Worm (Caenorhabditis elegans) whole organism, L4 larva: ENCODE measurements around the gene C17H11.5.
A peak's percentile ranks its signal among the peaks of the same experiment; 100 is the strongest.

ENCODE experiments used
- D1046.2 ChIP-seq: fragments of 200-800 bp; sonication (Bioruptor generic); IDR thresholded peaks from 2 replicates; pipeline ENCODE4 v1.3.6; 2022; ENCODE audit warnings: missing genetic modification characterization, missing compliant biosample characterization
- F10B5.3 ChIP-seq: sonication (generic microtip); optimal IDR thresholded peaks from 2 replicates; lab custom pipeline; 2016; ENCODE audit warnings: mild to moderate bottlenecking, missing genetic modification characterization, missing compliant biosample characterization
- F26F4.8 ChIP-seq: fragments of 200-800 bp; sonication (Bioruptor generic); conservative IDR thresholded peaks from 2 replicates; pipeline ENCODE4 v1.3.6; 2022; ENCODE audit warnings: missing genetic modification characterization, missing compliant biosample characterization
- F44E2.7 ChIP-seq: fragments of 200-800 bp; sonication (Bioruptor generic); IDR thresholded peaks from 2 replicates; pipeline ENCODE4 v2.1.2; 2022; ENCODE audit warnings: missing genetic modification characterization, missing compliant biosample characterization
- R02D3.7 ChIP-seq: fragments of 150-350 bp; sonication (generic microtip); optimal IDR thresholded peaks from 3 replicates; lab custom pipeline; 2014; ENCODE audit warnings: missing biosample characterization, missing genetic modification characterization
- T20F7.1 ChIP-seq: fragments of 200-800 bp; sonication (Bioruptor generic); optimal IDR thresholded peaks from 2 replicates; lab custom pipeline; 2018; ENCODE audit warnings: mild to moderate bottlenecking, missing genetic modification characterization, missing compliant biosample characterization
- Y105C5A.15 ChIP-seq: fragments of 200-800 bp; sonication (Bioruptor generic); IDR thresholded peaks from 2 replicates; pipeline ENCODE4 v1.3.6; 2022; ENCODE audit warnings: missing genetic modification characterization, missing compliant biosample characterization
- ZK546.5 ChIP-seq, 2 experiments: sonication (generic microtip); optimal IDR thresholded peaks; 2 replicates each; lab custom pipeline; 2017; ENCODE audit warnings: missing biosample characterization in 2 of 2, missing genetic modification characterization in 2 of 2
- arid-1 ChIP-seq: fragments of 200-800 bp; sonication (Bioruptor generic); conservative IDR thresholded peaks from 2 replicates; pipeline ENCODE4 v1.3.6; 2022; ENCODE audit warnings: missing genetic modification reagents, missing genetic modification characterization, missing compliant biosample characterization
- ceh-82 ChIP-seq: sonication (generic microtip); optimal IDR thresholded peaks from 2 replicates; lab custom pipeline; 2017; ENCODE audit warnings: missing biosample characterization, missing genetic modification characterization
- ctbp-1 ChIP-seq: fragments of 200-800 bp; sonication (Bioruptor generic); IDR thresholded peaks from 2 replicates; pipeline ENCODE4 v1.3.6; 2022; ENCODE audit warnings: missing genetic modification reagents, missing genetic modification characterization, missing compliant biosample characterization
- daf-12 ChIP-seq: fragments of 150-350 bp; optimal IDR thresholded peaks from 2 replicates; lab custom pipeline; 2014; ENCODE audit warnings: missing biosample characterization, missing genetic modification reagents, missing genetic modification characterization
- daf-16 ChIP-seq, 3 experiments: sonication (generic microtip); optimal IDR thresholded peaks; 2 replicates each; lab custom pipeline; 2016 to 2017; ENCODE audit warnings: missing genetic modification characterization in 3 of 3, missing genetic modification reagents in 3 of 3, mild to moderate bottlenecking in 2 of 3, missing compliant biosample characterization in 2 of 3, missing biosample characterization in 1 of 3, moderate library complexity in 1 of 3
- daf-19 ChIP-seq: fragments of 200-800 bp; sonication (Bioruptor generic); conservative IDR thresholded peaks from 2 replicates; pipeline ENCODE4 v1.3.6; 2022; ENCODE audit warnings: missing genetic modification characterization, missing compliant biosample characterization
- dve-1 ChIP-seq: sonication (generic microtip); optimal IDR thresholded peaks from 2 replicates; lab custom pipeline; 2017; ENCODE audit warnings: antibody characterized with exemption, mild to moderate bottlenecking, missing genetic modification characterization, missing compliant biosample characterization; ENCODE audit not compliant: insufficient read depth
- egl-27 ChIP-seq: sonication (generic microtip); optimal IDR thresholded peaks from 3 replicates; lab custom pipeline; 2017; ENCODE audit warnings: missing biosample characterization, missing genetic modification reagents, missing genetic modification characterization
- fkh-10 ChIP-seq: fragments of 150-350 bp; optimal IDR thresholded peaks from 2 replicates; lab custom pipeline; 2014; ENCODE audit warnings: missing biosample characterization, missing genetic modification reagents, missing genetic modification characterization
- hlh-11 ChIP-seq: fragments of 200-800 bp; sonication (Bioruptor generic); optimal IDR thresholded peaks from 2 replicates; lab custom pipeline; 2018; ENCODE audit warnings: mild to moderate bottlenecking, missing genetic modification characterization, missing compliant biosample characterization
- hlh-30 ChIP-seq: sonication (generic microtip); optimal IDR thresholded peaks from 2 replicates; lab custom pipeline; 2017; ENCODE audit warnings: antibody characterized with exemption, mild to moderate bottlenecking, missing genetic modification characterization, missing compliant biosample characterization; ENCODE audit not compliant: insufficient read depth
- hmg-1.1 ChIP-seq: fragments of 200-800 bp; sonication (Bioruptor generic); IDR thresholded peaks from 2 replicates; pipeline ENCODE4 v1.3.6; 2022; ENCODE audit warnings: missing genetic modification reagents, missing genetic modification characterization, missing compliant biosample characterization
- lin-29 ChIP-seq: fragments of 200-800 bp; sonication (Bioruptor generic); IDR thresholded peaks from 2 replicates; pipeline ENCODE4 v1.3.6; 2022; ENCODE audit warnings: missing genetic modification reagents, missing genetic modification characterization, missing compliant biosample characterization
- lin-39 ChIP-seq: fragments of 150-350 bp; optimal IDR thresholded peaks from 2 replicates; lab custom pipeline; 2014; ENCODE audit warnings: missing biosample characterization, missing genetic modification reagents, missing genetic modification characterization
- lir-3 ChIP-seq: sonication (generic microtip); optimal IDR thresholded peaks from 2 replicates; lab custom pipeline; 2016; ENCODE audit warnings: mild to moderate bottlenecking, missing genetic modification characterization, missing compliant biosample characterization
- lsy-2 ChIP-seq, 2 experiments: fragments of 150-350 bp in 1 of 2; sonication (generic microtip) in 1 of 2; optimal IDR thresholded peaks; 2 replicates each; lab custom pipeline; 2014 to 2017; ENCODE audit warnings: missing biosample characterization in 2 of 2, missing genetic modification characterization in 2 of 2
- madf-9 ChIP-seq: fragments of 200-800 bp; sonication (Bioruptor generic); conservative IDR thresholded peaks from 2 replicates; pipeline ENCODE4 v1.3.6; 2022; ENCODE audit warnings: missing genetic modification reagents, missing genetic modification characterization, missing compliant biosample characterization
- mdl-1 ChIP-seq, 2 experiments: fragments of 150-350 bp in 1 of 2; sonication (generic microtip) in 1 of 2; optimal IDR thresholded peaks; 2 replicates each; lab custom pipeline; 2014 to 2017; ENCODE audit warnings: missing biosample characterization in 2 of 2, missing genetic modification characterization in 2 of 2
- mes-2 ChIP-seq: sonication (generic microtip); optimal IDR thresholded peaks from 2 replicates; lab custom pipeline; 2016; ENCODE audit warnings: missing genotype, mild to moderate bottlenecking, missing genetic modification characterization, missing compliant biosample characterization; ENCODE audit not compliant: poor library complexity, severe bottlenecking
- mxl-3 ChIP-seq: fragments of 200-800 bp; sonication (Bioruptor generic); optimal IDR thresholded peaks from 2 replicates; lab custom pipeline; 2018; ENCODE audit warnings: mild to moderate bottlenecking, missing genetic modification characterization, missing compliant biosample characterization
- nhr-111 ChIP-seq: fragments of 200-800 bp; sonication (Bioruptor generic); optimal IDR thresholded peaks from 2 replicates; lab custom pipeline; 2018; ENCODE audit warnings: mild to moderate bottlenecking, missing genetic modification characterization, missing compliant biosample characterization
- nhr-28 ChIP-seq: fragments of 150-350 bp; optimal IDR thresholded peaks from 2 replicates; lab custom pipeline; 2014; ENCODE audit warnings: missing biosample characterization, missing genetic modification characterization
- nhr-41 ChIP-seq: fragments of 200-800 bp; sonication (Bioruptor generic); IDR thresholded peaks from 2 replicates; pipeline ENCODE4 v1.3.6; 2022; ENCODE audit warnings: missing genetic modification reagents, missing genetic modification characterization, missing compliant biosample characterization
- nhr-48 ChIP-seq: sonication (generic microtip); optimal IDR thresholded peaks from 2 replicates; lab custom pipeline; 2016; ENCODE audit warnings: mild to moderate bottlenecking, missing genetic modification characterization, missing compliant biosample characterization
- nhr-6 ChIP-seq: fragments of 150-350 bp; optimal IDR thresholded peaks from 2 replicates; lab custom pipeline; 2014; ENCODE audit warnings: missing biosample characterization, missing genetic modification characterization
- pha-4 ChIP-seq, 2 experiments: fragments of 150-350 bp in 1 of 2; fragments of 200-800 bp in 1 of 2; sonication (Bioruptor generic) in 1 of 2; IDR thresholded peaks in 1 of 2; optimal IDR thresholded peaks in 1 of 2; 2 replicates each; pipeline versions ENCODE4 v1.3.6 to Lab custom; 2014 to 2022; ENCODE audit warnings: missing genetic modification characterization in 2 of 2, missing genetic modification reagents in 2 of 2, missing biosample characterization in 1 of 2, missing compliant biosample characterization in 1 of 2
- pqm-1 ChIP-seq: sonication (generic microtip); optimal IDR thresholded peaks from 2 replicates; lab custom pipeline; 2017; ENCODE audit warnings: missing biosample characterization, missing genetic modification characterization
- rbr-2 ChIP-seq: sonication (generic microtip); optimal IDR thresholded peaks from 2 replicates; lab custom pipeline; 2016; ENCODE audit warnings: missing genotype, missing genetic modification characterization, missing compliant biosample characterization
- saeg-2 ChIP-seq: fragments of 200-800 bp; sonication (Bioruptor generic); IDR thresholded peaks from 2 replicates; pipeline ENCODE4 v1.3.6; 2022; ENCODE audit warnings: missing genetic modification reagents, missing genetic modification characterization, missing compliant biosample characterization
- sdz-12 ChIP-seq: fragments of 200-800 bp; sonication (Bioruptor generic); optimal IDR thresholded peaks from 2 replicates; lab custom pipeline; 2018; ENCODE audit warnings: mild to moderate bottlenecking, missing genetic modification characterization, missing compliant biosample characterization
- spr-1 ChIP-seq: sonication (generic microtip); optimal IDR thresholded peaks from 2 replicates; lab custom pipeline; 2016; ENCODE audit warnings: mild to moderate bottlenecking, missing genetic modification characterization, missing compliant biosample characterization
- spr-3 ChIP-seq: fragments of 200-800 bp; sonication (Bioruptor generic); optimal IDR thresholded peaks from 2 replicates; lab custom pipeline; 2018; ENCODE audit warnings: mild to moderate bottlenecking, missing genetic modification characterization, missing compliant biosample characterization
- tra-1 ChIP-seq: fragments of 200-800 bp; sonication (Bioruptor generic); IDR thresholded peaks from 2 replicates; pipeline ENCODE4 v1.3.6; 2022; ENCODE audit warnings: missing genetic modification reagents, missing genetic modification characterization, missing compliant biosample characterization
- unc-39 ChIP-seq: sonication (generic microtip); optimal IDR thresholded peaks from 2 replicates; lab custom pipeline; 2017; ENCODE audit warnings: missing biosample characterization, missing genetic modification characterization
- unc-62 ChIP-seq, 3 experiments: fragments of 150-350 bp in 1 of 3; sonication (generic microtip); optimal IDR thresholded peaks in 2 of 3; peaks in 1 of 3; 1 replicate in 1 of 3; 2 replicates in 2 of 3; lab custom pipeline; 2014 to 2017; ENCODE audit warnings: missing biosample characterization in 3 of 3, missing genetic modification characterization in 3 of 3, missing genetic modification reagents in 3 of 3, missing genotype in 1 of 3
- zfp-3 ChIP-seq: fragments of 200-800 bp; sonication (Bioruptor generic); conservative IDR thresholded peaks from 2 replicates; pipeline ENCODE4 v1.3.6; 2022; ENCODE audit warnings: missing genetic modification reagents, missing genetic modification characterization, missing compliant biosample characterization
- zip-11 ChIP-seq: fragments of 200-800 bp; sonication (Bioruptor generic); IDR thresholded peaks from 2 replicates; pipeline ENCODE4 v1.3.6; 2022; ENCODE audit warnings: missing genetic modification characterization, missing compliant biosample characterization

C17H11.5 gene

ce11 chrX:8173610-8174009, 11.3 kb downstream of the C17H11.5 start, which contains the start of gene C17H11.1:
Gene C17H11.1 (plus strand): TSS chrX:8173910.
- TF ChIP-seq tra-1: no peak
- no peak for TF ChIP-seq nhr-111
- no peak for TF ChIP-seq zfp-3 (GFP tag; lab: Robert Waterston, UW)
- no peak for TF ChIP-seq R02D3.7 (tag; lab: Kevin White, UChicago)
- TF ChIP-seq, all 104 proteins: peak for 0

- TF ChIP-seq F26F4.8 (GFP tag; lab: Robert Waterston, UW) (no peak), unc-62 (GFP tag; optimal IDR thresholded peaks at IDR 0.05 in 1 of 2; lab: Kevin White, UChicago) (peak in 1 of 2 experiments; percentile 94), unc-62 (tag; optimal IDR thresholded peaks at IDR 0.05; lab: Kevin White, UChicago) (no peak), mes-2 (peak; percentile 48), daf-16 (GFP tag; optimal IDR thresholded peaks at IDR 0.05; lab: Kevin White, UChicago) (no peak), daf-16 (tag; optimal IDR thresholded peaks at IDR 0.05; lab: Kevin White, UChicago) (peak; percentile 63), T20F7.1 (GFP tag; lab: Kevin White, UChicago) (peak; percentile 72), hlh-11 (tag; lab: Kevin White, UChicago) (peak; percentile 8), hlh-30 (tag; lab: Kevin White, UChicago) (peak; percentile 66), tra-1 (no peak), egl-27 (tag; lab: Kevin White, UChicago) (no peak), madf-9 (GFP tag; lab: Robert Waterston, UW) (no peak), dve-1 (peak; percentile 46), nhr-28 (peak; percentile 46), pqm-1 (tag; lab: Kevin White, UChicago) (peak; percentile 5)
Observed at ce11 chrX:8169534-8169933, 15.4 kb downstream of the C17H11.5 start, which contains the start of gene C17H11.2. Gene C17H11.2 (plus strand): TSS chrX:8169930.

ce11 chrX:8163555-8163954, 21.4 kb downstream of the C17H11.5 start:
- TF ChIP-seq saeg-2 (GFP tag; lab: Robert Waterston, UW): 0 out of 2 replicates have a peak, but pooled peaks have one; percentile 26
- TF ChIP-seq spr-3 (GFP tag; lab: Kevin White, UChicago): no peak
- TF ChIP-seq hlh-11 (tag; lab: Kevin White, UChicago): peak; percentile 22
- no peak for TF ChIP-seq mes-2
- TF ChIP-seq fkh-10 (GFP tag; lab: Kevin White, UChicago): peak; percentile 25
- no peak for TF ChIP-seq F26F4.8 (GFP tag; lab: Robert Waterston, UW)
- no peak for TF ChIP-seq R02D3.7 (tag; lab: Kevin White, UChicago)
- TF ChIP-seq lir-3: peak; percentile 4
- TF ChIP-seq lsy-2 (tag; optimal IDR thresholded peaks at IDR 0.05; lab: Kevin White, UChicago): peak in 1 of 2 experiments; percentile 15
- no peak; the same call in 1 of the 2 replicates for TF ChIP-seq pha-4 (GFP tag; IDR thresholded peaks at IDR 0.05; lab: Robert Waterston, UW)
- no peak for TF ChIP-seq pha-4 (tag; optimal IDR thresholded peaks at IDR 0.05; lab: Kevin White, UChicago)
- TF ChIP-seq Y105C5A.15 (GFP tag; lab: Robert Waterston, UW): no peak
- TF ChIP-seq F10B5.3: no peak
- no peak for TF ChIP-seq zip-11 (GFP tag; lab: Robert Waterston, UW)
- peak in 1 of 2 experiments; percentile 43 for TF ChIP-seq mdl-1 (tag; optimal IDR thresholded peaks at IDR 0.05; lab: Kevin White, UChicago)
- no peak for TF ChIP-seq nhr-6 (tag; lab: Kevin White, UChicago)
- TF ChIP-seq ceh-82 (tag; lab: Kevin White, UChicago): no peak
- no peak for TF ChIP-seq arid-1 (GFP tag; lab: Robert Waterston, UW)
- TF ChIP-seq F44E2.7: no peak
- TF ChIP-seq spr-1 (tag; lab: Kevin White, UChicago): peak; percentile 24
- TF ChIP-seq rbr-2 (tag; lab: Kevin White, UChicago): peak; percentile 82
- no peak for TF ChIP-seq lin-39
- no peak for TF ChIP-seq unc-39 (tag; lab: Kevin White, UChicago)
- no peak for TF ChIP-seq nhr-48
- no peak for TF ChIP-seq nhr-41
- TF ChIP-seq ZK546.5 (tag; optimal IDR thresholded peaks at IDR 0.05; lab: Kevin White, UChicago): no peak
- peak; percentile 79 for TF ChIP-seq hmg-1.1 (GFP tag; lab: Robert Waterston, UW)
- no peak for TF ChIP-seq mxl-3 (GFP tag; lab: Kevin White, UChicago)
- TF ChIP-seq daf-19 (GFP tag; lab: Robert Waterston, UW): no peak
- TF ChIP-seq sdz-12 (GFP tag; lab: Kevin White, UChicago): no peak
- peak; percentile 75; the same call in 1 of the 2 replicates for TF ChIP-seq D1046.2 (GFP tag; lab: Robert Waterston, UW)
- 0 out of 2 replicates have a peak, but pooled peaks have one; percentile 22 for TF ChIP-seq lin-29 (GFP tag; lab: Robert Waterston, UW)
- TF ChIP-seq daf-12 (tag; lab: Kevin White, UChicago): no peak
- TF ChIP-seq nhr-111: no peak
- TF ChIP-seq ctbp-1 (GFP tag; lab: Robert Waterston, UW): peak; percentile 74
